Fruit fly (Drosophila melanogaster) whole organism, embryonic: ENCODE measurements around the gene FASN3.
A peak's percentile ranks its signal among the peaks of the same experiment; 100 is the strongest.

Experiments
- CG1024 ChIP-seq: fragments of 200-800 bp; sonication (Bioruptor generic); IDR thresholded peaks from 2 replicates; pipeline ENCODE4 v1.3.6; 2022; ENCODE audit warnings: missing biosample characterization, missing genetic modification characterization
- CG11456 ChIP-seq: fragments of 200-800 bp; sonication (Bioruptor generic); IDR thresholded peaks from 3 replicates; pipeline ENCODE4 v1.3.6; 2022; ENCODE audit warnings: missing biosample characterization, missing genetic modification characterization
- CG1233 ChIP-seq: fragments of 200-800 bp; sonication (Bioruptor generic); optimal IDR thresholded peaks from 4 replicates; lab custom pipeline; 2018; ENCODE audit warnings: missing biosample characterization, mild to moderate bottlenecking, missing genetic modification characterization
- CG16779 ChIP-seq: fragments of 200-800 bp; sonication (Bioruptor generic); IDR thresholded peaks from 2 replicates; pipeline ENCODE4 v1.3.6; 2022; ENCODE audit warnings: missing biosample characterization, missing genetic modification characterization
- CG30020 ChIP-seq: fragments of 200-800 bp; optimal IDR thresholded peaks from 2 replicates; lab custom pipeline; 2019; ENCODE audit warnings: missing biosample characterization, mild to moderate bottlenecking, missing genetic modification characterization, moderate library complexity
- CG30403 ChIP-seq: fragments of 200-800 bp; sonication (Bioruptor generic); optimal IDR thresholded peaks from 3 replicates; lab custom pipeline; 2016; ENCODE audit warnings: missing biosample characterization, missing genetic modification characterization
- CG43689 ChIP-seq: fragments of 200-800 bp; sonication (Bioruptor generic); IDR thresholded peaks from 2 replicates; pipeline ENCODE4 v1.3.6; 2022; ENCODE audit warnings: missing biosample characterization, missing genetic modification characterization
- CG7357 ChIP-seq: fragments of 200-800 bp; sonication (Bioruptor generic); IDR thresholded peaks from 3 replicates; pipeline ENCODE4 v1.3.6; 2022; ENCODE audit warnings: missing biosample characterization, missing genetic modification characterization
- CG8388 ChIP-seq: fragments of 200-800 bp; sonication (Bioruptor generic); optimal IDR thresholded peaks from 2 replicates; lab custom pipeline; 2019; ENCODE audit warnings: missing biosample characterization, mild to moderate bottlenecking, missing genetic modification characterization, moderate library complexity
- CG8478 ChIP-seq: fragments of >200 bp; optimal IDR thresholded peaks from 2 replicates; lab custom pipeline; 2018
- Gsc ChIP-seq: fragments of 200-800 bp; sonication (Bioruptor generic); IDR thresholded peaks from 2 replicates; pipeline ENCODE4 v1.3.6; 2022; ENCODE audit warnings: missing biosample characterization, missing genetic modification characterization
- Lim3 ChIP-seq: fragments of 200-800 bp; sonication (Bioruptor generic); IDR thresholded peaks from 2 replicates; pipeline ENCODE4 v1.3.6; 2022; ENCODE audit warnings: missing biosample characterization, missing genetic modification characterization
- Nf-YB ChIP-seq: fragments of 200-800 bp; sonication (Bioruptor generic); optimal IDR thresholded peaks from 3 replicates; lab custom pipeline; 2019; ENCODE audit warnings: missing biosample characterization, mild to moderate bottlenecking, missing genetic modification characterization, moderate library complexity
- Opbp ChIP-seq: fragments of 200-800 bp; sonication (Bioruptor generic); IDR thresholded peaks from 3 replicates; pipeline ENCODE4 v1.3.6; 2022; ENCODE audit warnings: missing biosample characterization, missing genetic modification characterization; ENCODE audit not compliant: partially characterized antibody
- PHDP ChIP-seq: fragments of 200-800 bp; sonication (Bioruptor generic); optimal IDR thresholded peaks from 3 replicates; lab custom pipeline; 2018; ENCODE audit warnings: missing biosample characterization, mild to moderate bottlenecking, missing genetic modification characterization, moderate library complexity
- cas ChIP-seq: fragments of 200-800 bp; sonication (Bioruptor generic); IDR thresholded peaks from 2 replicates; pipeline ENCODE4 v1.3.6; 2022; ENCODE audit warnings: missing biosample characterization, missing genetic modification characterization
- dan ChIP-seq: fragments of 200-800 bp; sonication (Bioruptor generic); IDR thresholded peaks from 2 replicates; pipeline ENCODE4 v1.3.6; 2022; ENCODE audit warnings: missing biosample characterization, missing genetic modification characterization
- ken ChIP-seq: fragments of 200-800 bp; sonication (Bioruptor generic); IDR thresholded peaks from 3 replicates; pipeline ENCODE4 v1.3.6; 2022; ENCODE audit warnings: missing biosample characterization, missing genetic modification characterization
- lab ChIP-seq: fragments of 200-800 bp; sonication (Bioruptor generic); optimal IDR thresholded peaks from 3 replicates; lab custom pipeline; 2017; ENCODE audit warnings: missing biosample characterization, missing genetic modification characterization, mild to moderate bottlenecking, moderate library complexity, missing genetic modification reagents
- nmo ChIP-seq: fragments of 200-800 bp; sonication (Bioruptor generic); optimal IDR thresholded peaks from 2 replicates; lab custom pipeline; 2018; ENCODE audit warnings: missing biosample characterization, mild to moderate bottlenecking, missing genetic modification characterization, moderate library complexity
- prd ChIP-seq, 3 experiments: fragments of >200 bp in 2 of 3; fragments of 200-800 bp in 1 of 3; sonication (Bioruptor generic) in 1 of 3; optimal IDR thresholded peaks in 2 of 3; IDR thresholded peaks in 1 of 3; 2 replicates in 2 of 3; 3 replicates in 1 of 3; pipeline versions ENCODE4 v1.3.6 to Lab custom; 2017 to 2022; ENCODE audit warnings: missing biosample characterization in 1 of 3, missing genetic modification characterization in 1 of 3
- run ChIP-seq: fragments of 200-800 bp; sonication (Bioruptor generic); optimal IDR thresholded peaks from 3 replicates; lab custom pipeline; 2018; ENCODE audit warnings: missing biosample characterization, mild to moderate bottlenecking, missing genetic modification characterization
- slbo ChIP-seq: fragments of 200-800 bp; sonication (Bioruptor generic); IDR thresholded peaks from 2 replicates; pipeline ENCODE4 v1.3.6; 2022; ENCODE audit warnings: missing biosample characterization, missing genetic modification characterization
- ssp ChIP-seq: fragments of 200-800 bp; sonication (Bioruptor generic); IDR thresholded peaks from 2 replicates; pipeline ENCODE4 v1.3.6; 2022; ENCODE audit warnings: missing biosample characterization, missing genetic modification characterization
- toy ChIP-seq: fragments of 200-800 bp; sonication (Bioruptor generic); IDR thresholded peaks from 2 replicates; pipeline ENCODE4 v1.3.6; 2022; ENCODE audit warnings: missing biosample characterization, missing genetic modification characterization

Gene FASN3

dm6 chr3L:25762679-25763078 lies at the start of gene FASN3:
Gene FASN3 (minus strand): TSS chr3L:25762779.
- TF ChIP-seq nmo (GFP tag; lab: Kevin White, UChicago) (no peak), CG30403 (GFP tag; lab: Kevin White, UChicago) (no peak), CG8478 (no peak), CG8388 (no peak)

- TF ChIP-seq Opbp (GFP tag; lab: Robert Waterston, UW) (0 out of 3 replicates have a peak, but pooled peaks have one; percentile 15), prd (optimal IDR thresholded peaks at IDR 0.05; lab: Kevin White, UChicago) (no peak), prd (GFP tag; IDR thresholded peaks at IDR 0.05; lab: Robert Waterston, UW) (no peak), ken (0 out of 3 replicates have a peak, but pooled peaks have one; percentile 17), cas (GFP tag; lab: Robert Waterston, UW) (peak; percentile 18; the same call in 1 of the 2 replicates), Gsc (GFP tag; lab: Robert Waterston, UW) (peak; percentile 62), CG11456 (GFP tag; lab: Robert Waterston, UW) (peak; percentile 52; the same call in 2 of the 3 replicates), dan (GFP tag; lab: Robert Waterston, UW) (peak; percentile 29; the same call in 1 of the 2 replicates), slbo (GFP tag; lab: Robert Waterston, UW) (0 out of 2 replicates have a peak, but pooled peaks have one; percentile 14), Nf-YB (no peak), Lim3 (GFP tag; lab: Robert Waterston, UW) (0 out of 2 replicates have a peak, but pooled peaks have one; percentile 26), toy (GFP tag; lab: Robert Waterston, UW) (peak; percentile 15; the same call in 1 of the 2 replicates)
- TF ChIP-seq, all 482 proteins: peak for 9
These were observed 32.8 kb upstream of the FASN3 start for dm6 chr3L:25795367-25795766.

dm6 chr3L:25756663-25757062 lies 5.9 kb downstream of the FASN3 start:
- TF ChIP-seq PHDP (tag; lab: Kevin White, UChicago): no peak
- no peak for TF ChIP-seq CG1233
- no peak for TF ChIP-seq CG16779 (GFP tag; lab: Robert Waterston, UW)
- TF ChIP-seq CG43689: no peak
- TF ChIP-seq ssp (GFP tag; lab: Robert Waterston, UW): peak; percentile 79
- TF ChIP-seq CG1024 (GFP tag; lab: Robert Waterston, UW): peak; percentile 70; the same call in 1 of the 2 replicates
- no peak for TF ChIP-seq run (tag; lab: Kevin White, UChicago)
- TF ChIP-seq CG30020 (tag; lab: Kevin White, UChicago): peak; percentile 45
- TF ChIP-seq lab (GFP tag; lab: Kevin White, UChicago): no peak
- TF ChIP-seq, all 482 proteins: peak for 3

dm6 chr3L:25747419-25747818 lies 15.2 kb downstream of the FASN3 start:
- TF ChIP-seq ssp (GFP tag; lab: Robert Waterston, UW): peak; percentile 98
- TF ChIP-seq CG30020 (tag; lab: Kevin White, UChicago): peak; percentile 54
- TF ChIP-seq CG1024 (GFP tag; lab: Robert Waterston, UW): peak; percentile 96
- TF ChIP-seq CG7357 (GFP tag; lab: Robert Waterston, UW): peak; percentile 83
